Worm (Caenorhabditis elegans) whole organism, L1 larva: ENCODE data around the gene cid-1.

Source experiments
- fos-1 ChIP-seq: fragments of 150-350 bp; optimal IDR thresholded peaks from 2 replicates; lab custom pipeline; 2014; ENCODE audit warnings: missing biosample characterization, missing genetic modification characterization
- mdl-1 ChIP-seq, 2 experiments: fragments of 150-350 bp; optimal IDR thresholded peaks; 2 replicates each; lab custom pipeline; 2014 to 2017; ENCODE audit warnings: missing biosample characterization in 2 of 2, missing genetic modification characterization in 2 of 2, inconsistent platforms in 1 of 2
- nhr-19 ChIP-seq: fragments of 200-800 bp; sonication (Bioruptor generic); conservative IDR thresholded peaks from 2 replicates; pipeline ENCODE4 v1.3.6; 2022; ENCODE audit warnings: missing genetic modification characterization, missing compliant biosample characterization
- nhr-77 ChIP-seq: fragments of 150-350 bp; optimal IDR thresholded peaks from 2 replicates; lab custom pipeline; 2014; ENCODE audit warnings: missing biosample characterization, missing genetic modification characterization
- snpc-4 ChIP-seq: fragments of 150-350 bp; optimal IDR thresholded peaks from 2 replicates; lab custom pipeline; 2014; ENCODE audit warnings: missing biosample characterization, missing genetic modification characterization
- sptf-1 ChIP-seq: fragments of 150-350 bp; optimal IDR thresholded peaks from 2 replicates; lab custom pipeline; 2014; ENCODE audit warnings: missing biosample characterization, missing genetic modification characterization

DNA sequence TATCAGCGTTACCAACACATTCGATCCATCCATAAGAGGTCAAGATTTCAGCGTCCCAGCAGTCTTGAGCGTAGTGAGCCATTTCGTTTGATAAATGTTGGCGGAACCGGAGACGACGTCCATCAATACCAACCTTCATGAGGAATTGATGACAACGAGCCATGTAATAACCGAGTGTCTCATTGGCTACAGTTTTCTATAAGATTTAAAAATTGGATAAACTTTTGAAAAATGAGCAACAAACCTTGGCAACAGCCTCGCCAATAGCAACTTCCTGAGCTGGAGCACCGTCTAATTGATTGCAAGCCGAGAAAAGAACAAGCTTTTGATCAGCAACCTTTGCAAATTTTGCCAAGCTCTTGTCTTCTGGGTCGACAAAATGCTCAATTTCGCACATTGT is 12.9 kb upstream of the cid-1 start:
- TF ChIP-seq fos-1, result no peak
- TF ChIP-seq nhr-77 (tag; lab: Kevin White, UChicago), result no peak
- no peak for TF ChIP-seq sptf-1 (tag; lab: Kevin White, UChicago)
- no peak for TF ChIP-seq mdl-1 (tag; optimal IDR thresholded peaks at IDR 0.05; lab: Kevin White, UChicago)
- TF ChIP-seq nhr-19 (GFP tag; lab: Robert Waterston, UW), result no peak
- no peak for TF ChIP-seq snpc-4 (tag; lab: Kevin White, UChicago)
